Fruit fly (Drosophila melanogaster): ENCODE data around the gene CG3597.

CG3597 gene

DNA sequence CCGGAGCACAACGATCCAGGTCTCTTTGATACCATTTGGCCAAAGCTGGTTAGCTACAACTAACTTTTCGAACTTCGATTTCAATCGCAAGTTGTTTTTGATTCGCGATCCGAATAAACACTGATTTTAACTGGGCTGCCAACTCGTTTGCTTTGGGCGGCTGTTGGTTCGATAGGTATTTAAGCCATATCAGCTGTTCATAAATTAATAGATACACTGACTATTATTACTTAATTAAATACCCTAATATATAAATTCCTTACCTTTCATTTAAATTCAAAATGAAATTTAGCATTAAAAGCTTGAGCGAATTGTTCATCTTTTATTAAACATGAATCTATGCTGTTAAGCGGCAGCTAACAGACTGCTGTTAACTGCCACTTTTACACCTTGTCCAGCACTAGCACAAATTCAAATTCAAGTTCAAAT lies 14.1 kb downstream of the CG3597 start, which contains the start of gene CG9967:
Gene CG9967 (minus strand): TSS at position 129 of the 429 bp plus-strand sequence.
- TF ChIP-seq bigmax (GFP tag; optimal IDR thresholded peaks at IDR 0.05) (no peak), odd (GFP tag; optimal IDR thresholded peaks at IDR 0.05) (no peak), zen2 (GFP tag; IDR thresholded peaks at IDR 0.05; ENCODE audit: partially characterized antibody) (no peak; the same call in 2 of the 3 replicates), lilli (GFP tag; optimal IDR thresholded peaks at IDR 0.05) (peak; percentile 39), ara (GFP tag; IDR thresholded peaks at IDR 0.05) (no peak), fd96Cb (tag; optimal IDR thresholded peaks at IDR 0.05) (no peak), ase (GFP tag; IDR thresholded peaks at IDR 0.05) (no peak), bbx (GFP tag; IDR thresholded peaks at IDR 0.05; ENCODE audit: partially characterized antibody) (0 out of 2 replicates have a peak, but pooled peaks have one; percentile 21), chif (GFP tag; optimal IDR thresholded peaks at IDR 0.05) (no peak), bab2 (GFP tag; optimal IDR thresholded peaks at IDR 0.05) (no peak), CG9932 (GFP tag; IDR thresholded peaks at IDR 0.05) (no peak), Dp (GFP tag; optimal IDR thresholded peaks at IDR 0.05) (peak; percentile 86), Spps (tag; optimal IDR thresholded peaks at IDR 0.05) (no peak), CG12236 (GFP tag; optimal IDR thresholded peaks at IDR 0.05) (no peak), BEAF-32 (GFP tag; optimal IDR thresholded peaks at IDR 0.05) (peak; percentile 63), Atf3 (GFP tag; optimal IDR thresholded peaks at IDR 0.05) (no peak), CG2202 (tag; optimal IDR thresholded peaks at IDR 0.05) (no peak), gem (tag; optimal IDR thresholded peaks at IDR 0.05) (peak; percentile 35), croc (GFP tag; conservative IDR thresholded peaks at IDR 0.05) (no peak), cwo (GFP tag; optimal IDR thresholded peaks at IDR 0.05) (no peak), CG3065 (GFP tag; optimal IDR thresholded peaks at IDR 0.05) (no peak), Atf-2 (GFP tag; optimal IDR thresholded peaks at IDR 0.05) (no peak), CG2129 (GFP tag; IDR thresholded peaks at IDR 0.05; ENCODE audit: partially characterized antibody) (no peak), pzg (GFP tag; optimal IDR thresholded peaks at IDR 0.05) (peak; percentile 53), abd-A (tag; optimal IDR thresholded peaks at IDR 0.05) (no peak), mirr (GFP tag; optimal IDR thresholded peaks at IDR 0.05) (no peak), exex (tag; optimal IDR thresholded peaks at IDR 0.05) (no peak), bsh (GFP tag; optimal IDR thresholded peaks at IDR 0.05) (no peak), CG12659 (GFP tag; optimal IDR thresholded peaks at IDR 0.05) (peak; percentile 44), al (GFP tag; IDR thresholded peaks at IDR 0.05) (no peak), CG18599 (GFP tag; optimal IDR thresholded peaks at IDR 0.05) (no peak), twi (tag; optimal IDR thresholded peaks at IDR 0.05) (no peak), eve (GFP tag; optimal IDR thresholded peaks at IDR 0.05) (peak in 1 of 2 experiments; percentile 68), CG17385 (GFP tag; optimal IDR thresholded peaks at IDR 0.05) (no peak), NK7.1 (GFP tag; optimal IDR thresholded peaks at IDR 0.05) (no peak), CG11247 (GFP tag; IDR thresholded peaks at IDR 0.05) (no peak), Trl (optimal IDR thresholded peaks at IDR 0.05) (no peak), Trl (GFP tag; optimal IDR thresholded peaks at IDR 0.05) (no peak), sob (GFP tag; IDR thresholded peaks at IDR 0.05) (no peak), CG15269 (tag; optimal IDR thresholded peaks at IDR 0.05) (no peak), Ada2b (GFP tag; IDR thresholded peaks at IDR 0.05) (no peak), peb (GFP tag; IDR thresholded peaks at IDR 0.05) (no peak), schlank (tag; optimal IDR thresholded peaks at IDR 0.05) (no peak), row (GFP tag; IDR thresholded peaks at IDR 0.05) (peak; percentile 59), Dad (GFP tag; optimal IDR thresholded peaks at IDR 0.05) (no peak), Hand (GFP tag; optimal IDR thresholded peaks at IDR 0.05) (no peak), ftz-f1 (GFP tag; optimal IDR thresholded peaks at IDR 0.05) (no peak), tin (GFP tag; optimal IDR thresholded peaks at IDR 0.05) (no peak), CG16779 (GFP tag; IDR thresholded peaks at IDR 0.05) (no peak), Aef1 (GFP tag; IDR thresholded peaks at IDR 0.05) (no peak), CG10209 (GFP tag; optimal IDR thresholded peaks at IDR 0.05) (no peak)
